Fruit fly (Drosophila melanogaster): Measurements from ENCODE around the gene Gpdh1.

Gene Gpdh1

dm6 chr2L:5945651-5946547, 2.5 kb downstream of the Gpdh1 start:
- TF ChIP-seq noc (tag; optimal IDR thresholded peaks at IDR 0.05) = no peak

DNA sequence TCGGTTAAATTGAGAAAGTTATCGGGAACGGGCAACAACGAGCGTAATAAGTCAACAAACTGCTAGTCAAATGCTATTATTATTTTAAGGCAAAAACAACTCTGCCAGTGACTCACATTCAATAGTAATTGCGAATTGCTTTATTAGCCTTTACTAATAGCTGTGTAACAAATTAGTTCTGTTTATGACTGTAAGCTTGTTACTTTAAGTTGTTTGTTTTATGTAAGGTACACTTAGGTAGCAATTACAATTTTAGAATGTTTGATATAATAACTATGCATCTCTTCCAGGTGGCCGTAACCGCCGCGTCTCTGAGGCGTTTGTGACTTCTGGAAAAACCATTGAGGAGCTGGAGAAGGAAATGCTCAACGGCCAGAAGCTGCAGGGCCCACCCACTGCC, 3.3 kb downstream of the Gpdh1 start:
- no peak for TF ChIP-seq noc (tag; optimal IDR thresholded peaks at IDR 0.05)

- no peak for TF ChIP-seq noc (tag; optimal IDR thresholded peaks at IDR 0.05)
Observed at dm6 chr2L:5947504-5947903, 4.1 kb downstream of the Gpdh1 start.

DNA sequence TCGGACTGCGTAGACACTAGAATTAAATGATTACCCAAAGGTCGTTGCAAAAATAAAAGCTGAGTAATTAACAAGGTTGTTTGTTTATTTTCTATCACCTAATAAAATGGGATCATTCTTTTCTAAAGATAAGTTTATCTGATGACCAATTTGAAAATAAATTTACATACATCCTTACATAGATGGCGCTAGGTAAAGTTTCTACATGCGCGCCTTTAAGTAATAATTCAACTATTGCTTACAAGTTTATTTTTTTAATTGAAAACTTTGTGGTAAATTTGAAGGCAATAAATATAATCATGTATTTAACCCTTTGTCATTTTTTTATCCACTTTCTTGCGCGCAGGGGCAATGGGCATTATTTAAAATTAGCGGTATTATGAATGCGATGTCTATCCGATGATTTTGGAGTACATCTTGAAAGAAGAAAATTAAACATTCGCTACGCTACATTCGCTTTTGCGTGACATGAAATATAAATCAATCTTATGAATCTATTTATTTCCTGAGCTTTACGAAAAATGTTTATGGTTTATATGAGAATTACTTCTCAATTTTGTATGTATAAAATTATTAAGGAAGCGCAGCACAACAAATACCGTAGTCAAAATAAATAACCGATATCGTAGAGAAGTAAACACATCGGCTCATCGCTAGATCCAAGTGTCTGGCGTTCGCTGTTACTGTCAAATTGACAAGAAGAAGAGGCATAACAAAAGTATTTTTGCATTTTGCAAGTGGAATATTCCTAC, 5.5 kb downstream of the Gpdh1 start, which contains the start of gene CG9044:
CG9044 (plus strand) TSS at position 676 of the 752 bp plus-strand sequence.
- TF ChIP-seq noc (tag; optimal IDR thresholded peaks at IDR 0.05) = no peak

DNA sequence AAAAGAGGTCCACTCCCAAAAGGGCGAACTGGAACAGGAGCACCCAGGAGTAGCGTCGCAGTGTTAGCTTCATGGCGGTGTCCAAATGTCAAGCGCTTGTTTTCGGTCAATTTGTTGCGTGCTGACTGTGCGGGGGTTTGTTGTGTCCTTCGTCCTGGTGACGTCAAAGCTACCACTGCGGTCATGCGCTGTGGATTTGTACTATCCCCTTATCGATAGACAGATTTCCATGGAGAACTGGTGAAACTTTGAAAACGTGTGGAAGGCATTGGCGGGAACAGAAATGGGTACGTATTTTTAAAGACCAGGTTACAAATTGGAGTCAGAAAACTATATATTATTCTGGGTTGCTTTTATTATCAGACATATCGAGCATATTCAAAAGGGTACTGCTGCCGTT, 12.7 kb downstream of the Gpdh1 start, which contains the start of gene CG13999:
CG13999 (minus strand) TSS at position 314 of the 400 bp plus-strand sequence.
- TF ChIP-seq noc (tag; optimal IDR thresholded peaks at IDR 0.05) = no peak

DNA sequence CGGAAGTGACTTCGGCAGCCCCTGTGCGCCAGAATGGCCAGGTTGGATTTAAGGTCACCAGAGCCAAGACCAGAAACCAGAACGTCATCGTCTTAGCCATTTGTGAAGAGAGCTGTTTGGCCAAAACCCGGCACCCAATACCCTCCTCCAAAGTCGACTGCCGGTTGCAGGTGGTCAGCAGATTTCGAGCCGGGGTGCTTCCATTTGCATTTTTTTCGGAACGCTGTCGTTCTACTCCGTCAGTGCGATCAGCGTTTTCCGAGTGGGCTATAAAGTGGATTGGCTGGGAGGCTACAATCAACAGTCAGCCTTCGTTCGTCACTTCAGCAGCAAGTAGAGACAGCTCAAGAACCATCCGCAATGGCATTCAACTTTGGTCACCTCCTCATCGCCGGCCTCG, 13.3 kb downstream of the Gpdh1 start, which contains the start of the genes CG13998 and Vm26Ab:
CG13998 (minus strand) TSS at position 114 of the 400 bp plus-strand sequence.
Vm26Ab (plus strand) TSS at position 299 of the 400 bp plus-strand sequence.
- TF ChIP-seq noc (tag; optimal IDR thresholded peaks at IDR 0.05) = no peak

DNA sequence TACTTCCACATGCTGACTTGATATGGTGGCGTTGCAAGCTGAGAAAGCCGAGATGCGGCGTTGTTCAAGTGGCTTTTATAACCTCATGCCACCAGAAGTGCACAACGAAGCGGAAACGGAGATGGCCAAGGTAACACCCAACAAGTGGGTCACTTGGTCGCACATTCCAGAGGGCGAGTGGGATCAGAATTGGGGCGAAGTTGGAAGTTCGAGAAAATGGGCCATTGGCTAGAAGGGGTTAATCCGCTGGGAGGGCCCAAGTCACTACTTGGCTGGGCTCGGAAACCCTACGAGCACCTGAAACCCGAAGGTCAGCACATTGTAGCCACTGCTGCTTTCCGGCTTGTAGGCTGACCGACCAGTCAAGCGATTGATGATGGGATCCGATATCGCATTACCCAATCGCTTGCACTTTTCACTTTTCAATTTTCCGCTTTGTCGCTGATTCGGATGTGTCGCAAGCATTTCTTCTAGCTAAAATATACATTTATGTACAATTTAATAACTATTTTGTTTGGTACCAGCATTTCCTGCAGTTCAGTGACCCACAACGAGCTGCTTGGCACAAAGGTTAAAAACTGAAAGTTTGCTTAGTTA, 15.2 kb downstream of the Gpdh1 start, which contains the start of gene Vm26Ac:
Vm26Ac (minus strand) TSS at position 51 of the 597 bp plus-strand sequence.
- no peak for TF ChIP-seq noc (tag; optimal IDR thresholded peaks at IDR 0.05)

DNA sequence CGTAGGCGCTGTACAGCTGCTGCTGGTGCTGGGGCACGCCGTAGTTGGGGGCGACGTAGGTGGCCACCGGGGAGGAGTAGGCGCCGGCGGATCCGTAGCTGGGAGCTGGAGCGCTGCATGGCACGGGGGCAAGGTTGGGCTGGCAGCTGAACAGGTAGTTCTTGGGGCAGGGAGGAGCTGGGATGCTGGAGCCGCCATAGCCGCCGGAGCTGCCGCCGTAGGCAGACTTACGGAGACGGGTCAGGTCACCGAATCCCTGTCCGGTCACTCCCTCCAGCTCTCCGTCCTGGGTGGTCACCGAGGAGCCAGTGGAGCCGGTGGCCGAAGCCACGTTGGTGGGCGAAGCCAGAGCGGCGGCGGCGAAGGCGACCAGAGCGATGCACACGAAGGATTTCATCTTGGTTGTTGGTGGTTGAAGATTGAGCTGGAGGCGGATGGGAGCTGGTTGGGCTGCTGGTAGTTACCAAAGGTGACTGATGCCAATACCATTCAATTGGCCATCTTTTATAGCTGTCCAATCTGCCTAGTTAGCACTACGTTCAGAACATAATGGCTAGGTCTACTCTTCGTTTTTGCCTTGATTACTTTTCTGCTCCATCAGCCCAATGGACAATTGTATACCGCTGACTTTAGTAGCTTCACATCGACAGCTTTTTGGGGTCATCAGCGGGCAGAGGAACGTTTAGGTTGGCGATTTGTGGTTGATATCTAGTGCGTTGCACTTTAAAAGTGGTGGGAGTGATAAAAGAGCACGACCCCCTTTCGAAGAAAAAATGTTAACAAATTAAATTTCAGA, 16.6 kb downstream of the Gpdh1 start, which contains the start of gene Vm26Aa:
Vm26Aa (minus strand) TSS at position 478 of the 796 bp plus-strand sequence.
- TF ChIP-seq noc (tag; optimal IDR thresholded peaks at IDR 0.05) = no peak

DNA sequence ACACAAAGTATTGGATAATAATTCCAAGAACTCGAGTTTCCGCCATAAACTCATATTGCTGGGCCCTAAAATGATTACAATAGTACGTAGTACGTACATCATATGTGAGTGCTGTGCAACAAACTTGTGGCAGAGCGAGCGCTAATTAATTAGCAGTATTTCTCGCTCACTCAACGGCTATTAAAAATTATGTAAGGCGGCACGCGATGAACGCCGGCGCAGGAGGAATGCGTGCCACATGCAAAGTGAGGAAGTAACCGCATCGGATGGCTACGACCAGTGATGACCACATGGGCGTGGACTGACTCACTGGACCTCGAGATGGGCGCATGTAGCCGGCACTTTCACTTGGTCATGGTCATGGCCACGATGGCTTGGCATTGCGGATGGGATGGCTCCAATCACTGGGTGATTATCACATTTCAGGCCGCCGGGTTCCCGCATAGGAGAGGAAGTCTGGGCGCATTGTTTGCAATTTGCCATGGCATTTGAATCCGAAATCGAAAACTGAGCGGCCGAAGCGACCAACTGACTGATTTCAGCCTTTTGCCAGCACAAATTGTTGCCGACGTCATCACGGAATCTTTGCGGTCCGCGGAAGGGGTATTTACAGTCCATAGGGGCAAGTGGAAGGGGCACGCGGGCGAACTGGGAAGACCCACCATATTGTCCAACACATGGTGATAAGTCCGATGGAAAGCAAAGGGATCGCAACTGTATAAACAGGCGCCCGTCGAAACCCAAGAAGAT, 17.9 kb downstream of the Gpdh1 start:
- TF ChIP-seq noc (tag; optimal IDR thresholded peaks at IDR 0.05) = no peak

DNA sequence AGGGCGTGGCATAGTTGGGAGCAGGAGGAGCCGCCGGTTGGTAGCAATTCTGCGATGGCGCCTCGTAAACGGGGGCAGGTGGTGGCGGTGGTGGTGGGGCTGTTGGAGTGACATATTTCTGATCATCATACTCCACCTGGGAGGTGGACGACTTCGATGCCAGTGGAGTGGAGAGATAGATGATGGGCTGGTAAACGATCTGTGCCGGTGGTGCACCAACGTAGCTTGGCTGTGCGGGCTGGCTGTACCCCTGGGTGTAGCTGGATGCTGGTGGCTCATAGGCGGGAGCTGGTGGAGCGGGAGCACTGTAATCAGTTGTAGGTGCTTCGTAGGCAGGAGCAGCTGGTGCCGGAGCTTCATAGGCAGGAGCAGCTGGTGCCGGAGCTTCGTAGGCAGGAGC, 19.8 kb downstream of the Gpdh1 start:
- no peak for TF ChIP-seq noc (tag; optimal IDR thresholded peaks at IDR 0.05)

dm6 chr2L:5964211-5964610, 20.8 kb downstream of the Gpdh1 start:
- TF ChIP-seq noc (tag; optimal IDR thresholded peaks at IDR 0.05) = no peak

DNA sequence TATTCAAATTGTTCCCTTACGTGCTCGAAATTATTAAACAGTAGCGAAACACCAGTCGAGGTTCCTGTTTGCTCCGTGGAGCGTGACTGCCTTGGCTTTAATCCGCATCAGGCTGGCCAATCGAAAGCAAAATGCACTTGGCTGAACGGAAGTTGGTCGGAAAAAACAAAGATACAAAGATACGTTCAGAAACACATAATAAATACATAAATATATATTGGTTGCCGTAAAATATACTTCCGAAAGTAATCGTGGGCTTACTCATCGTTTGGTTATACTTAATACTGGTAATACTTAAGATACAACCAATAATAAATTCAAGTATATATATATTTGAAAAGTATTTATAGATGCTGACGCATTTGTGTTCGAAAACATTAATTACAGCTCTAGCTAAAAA, 21.4 kb downstream of the Gpdh1 start, which contains the start of gene psd:
psd (minus strand) TSS at position 101 of the 400 bp plus-strand sequence.
- no peak for TF ChIP-seq noc (tag; optimal IDR thresholded peaks at IDR 0.05)

DNA sequence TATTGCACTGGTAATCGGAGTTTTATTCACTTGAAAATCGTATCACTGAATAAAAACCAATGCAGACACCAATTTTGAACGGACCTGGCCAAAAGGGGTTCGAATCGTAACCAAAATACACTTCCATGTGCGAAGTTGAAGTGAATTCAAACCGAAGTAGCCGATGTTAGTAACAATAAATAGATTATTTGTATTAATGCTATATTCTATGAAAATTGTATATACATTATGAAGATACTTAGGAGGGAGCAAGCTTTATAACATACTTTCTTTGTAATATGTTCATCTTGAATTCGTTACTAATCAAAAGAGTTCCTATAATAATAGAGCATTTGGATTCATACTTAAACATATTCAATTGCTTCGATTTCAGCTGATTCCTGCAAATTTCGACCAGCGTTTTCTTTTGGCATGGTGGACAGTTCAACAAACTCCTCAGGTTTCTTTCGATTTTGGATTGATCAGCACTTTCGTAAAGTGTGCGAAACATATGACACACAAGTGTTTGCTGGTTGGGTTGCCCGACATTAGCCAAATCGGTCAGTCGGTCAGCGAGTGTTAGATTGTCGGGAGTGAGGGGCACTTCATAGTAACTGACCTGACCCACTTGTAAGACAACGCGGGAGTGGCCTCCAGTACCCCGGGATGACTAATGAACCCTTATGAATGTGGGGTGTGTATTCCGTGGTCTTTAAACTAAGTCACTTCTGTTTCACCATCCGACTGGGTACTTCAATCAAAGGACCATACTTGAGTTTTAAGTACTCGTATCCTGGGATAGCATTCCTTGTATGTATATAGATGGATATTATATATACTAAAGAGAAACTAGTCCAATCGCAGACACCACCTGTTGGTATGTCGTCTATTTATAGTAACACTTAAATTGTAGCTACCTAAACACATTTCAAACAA, 24.5 kb downstream of the Gpdh1 start, which contains the start of the genes CG13992 and Ucp4C:
CG13992 (minus strand) TSS at position 51 of the 915 bp plus-strand sequence.
Ucp4C (plus strand) TSS at position 865 of the 915 bp plus-strand sequence.
- no peak for TF ChIP-seq noc (tag; optimal IDR thresholded peaks at IDR 0.05)
